Fruit fly (Drosophila melanogaster): ENCODE data around the gene aqz.

- no peak for TF ChIP-seq cic (GFP tag; optimal IDR thresholded peaks at IDR 0.05)
- TF ChIP-seq pad (GFP tag; optimal IDR thresholded peaks at IDR 0.05) = no peak
- TF ChIP-seq CG7045 (GFP tag; optimal IDR thresholded peaks at IDR 0.05) = no peak
- no peak for TF ChIP-seq kay (GFP tag; ENCODE audit: borderline replicate concordance)
- no peak for TF ChIP-seq CG1620 (GFP tag; optimal IDR thresholded peaks at IDR 0.05)
- TF ChIP-seq Crg-1 (GFP tag; optimal IDR thresholded peaks at IDR 0.05) = no peak
- TF ChIP-seq bab1 (GFP tag; optimal IDR thresholded peaks at IDR 0.05) = no peak
- no peak for TF ChIP-seq Hr96 (GFP tag; optimal IDR thresholded peaks at IDR 0.05)
- TF ChIP-seq CG5204 (GFP tag; optimal IDR thresholded peaks at IDR 0.05) = no peak
- no peak for TF ChIP-seq CG14711 (tag; optimal IDR thresholded peaks at IDR 0.05)
- no peak for TF ChIP-seq CG11617 (GFP tag; optimal IDR thresholded peaks at IDR 0.05)
- no peak for TF ChIP-seq ovo (GFP tag; optimal IDR thresholded peaks at IDR 0.05)
- no peak for TF ChIP-seq Clk (GFP tag; optimal IDR thresholded peaks at IDR 0.05)
Measured at dm6 chr3R:8808518-8808921, 12.0 kb downstream of the aqz start.

Measured in whole organism, adult.